Fruit fly (Drosophila melanogaster) whole organism, prepupa: Measurements from ENCODE around the gene Fst.

ENCODE experiments used
- Blimp-1 ChIP-seq: fragments of 200-800 bp; sonication (Bioruptor generic); optimal IDR thresholded peaks from 3 replicates; lab custom pipeline; 2017; ENCODE audit warnings: missing biosample characterization, missing genetic modification characterization, mild to moderate bottlenecking, moderate library complexity, missing genetic modification reagents
- CG10631 ChIP-seq: fragments of 200-800 bp; sonication (Bioruptor generic); optimal IDR thresholded peaks from 2 replicates; lab custom pipeline; 2016; ENCODE audit warnings: missing biosample characterization, missing genetic modification characterization
- CG11294 ChIP-seq: fragments of 200-800 bp; sonication (Bioruptor generic); IDR thresholded peaks from 2 replicates; pipeline ENCODE4 v1.3.6; 2022; ENCODE audit warnings: missing biosample characterization, missing genetic modification characterization
- CG11762 ChIP-seq: fragments of 200-800 bp; sonication (Bioruptor generic); optimal IDR thresholded peaks from 3 replicates; lab custom pipeline; 2016; ENCODE audit warnings: missing biosample characterization, missing genetic modification characterization; ENCODE audit not compliant: insufficient read depth
- CG11902 ChIP-seq: fragments of 200-800 bp; sonication (Bioruptor generic); optimal IDR thresholded peaks from 3 replicates; lab custom pipeline; 2016; ENCODE audit warnings: missing biosample characterization, missing genetic modification characterization
- CG15336 ChIP-seq: fragments of 200-800 bp; sonication (Bioruptor generic); IDR thresholded peaks from 2 replicates; pipeline ENCODE4 v1.3.6; 2022; ENCODE audit warnings: missing biosample characterization, missing genetic modification characterization
- CG1621 ChIP-seq: fragments of 200-800 bp; sonication (Bioruptor generic); optimal IDR thresholded peaks from 3 replicates; lab custom pipeline; 2018; ENCODE audit warnings: missing biosample characterization, mild to moderate bottlenecking, missing genetic modification characterization
- CG16779 ChIP-seq: fragments of 200-800 bp; sonication (Bioruptor generic); optimal IDR thresholded peaks from 3 replicates; lab custom pipeline; 2017; ENCODE audit warnings: missing biosample characterization, mild to moderate bottlenecking, missing genetic modification characterization
- CG32006 ChIP-seq: fragments of 200-800 bp; sonication (Bioruptor generic); optimal IDR thresholded peaks from 3 replicates; lab custom pipeline; 2017; ENCODE audit warnings: missing biosample characterization, mild to moderate bottlenecking, missing genetic modification characterization
- CG34406 ChIP-seq: fragments of 200-800 bp; sonication (Bioruptor generic); optimal IDR thresholded peaks from 3 replicates; lab custom pipeline; 2016; ENCODE audit warnings: missing biosample characterization, missing genetic modification characterization
- CG3919 ChIP-seq: fragments of 200-800 bp; sonication (Bioruptor generic); optimal IDR thresholded peaks from 3 replicates; lab custom pipeline; 2016; ENCODE audit warnings: missing biosample characterization, missing genetic modification characterization
- CG6163 ChIP-seq: fragments of 200-800 bp; sonication (Bioruptor generic); IDR thresholded peaks from 3 replicates; pipeline ENCODE4 v1.3.6; 2022; ENCODE audit warnings: missing biosample characterization, missing genetic modification characterization
- CG6276 ChIP-seq: fragments of 200-800 bp; sonication (Bioruptor generic); optimal IDR thresholded peaks from 2 replicates; lab custom pipeline; 2017; ENCODE audit warnings: missing biosample characterization, mild to moderate bottlenecking, missing genetic modification characterization
- CG6792 ChIP-seq: fragments of 200-800 bp; sonication (Bioruptor generic); optimal IDR thresholded peaks from 3 replicates; lab custom pipeline; 2016; ENCODE audit warnings: missing biosample characterization, missing genetic modification characterization
- CG6808 ChIP-seq: fragments of 200-800 bp; sonication (Bioruptor generic); optimal IDR thresholded peaks from 3 replicates; lab custom pipeline; 2017; ENCODE audit warnings: missing biosample characterization, missing genetic modification characterization, mild to moderate bottlenecking, moderate library complexity, missing genetic modification reagents
- CG6854 ChIP-seq: fragments of 200-800 bp; sonication (Bioruptor generic); optimal IDR thresholded peaks from 2 replicates; lab custom pipeline; 2017; ENCODE audit warnings: missing biosample characterization, mild to moderate bottlenecking, missing genetic modification characterization
- CG7368 ChIP-seq: fragments of 200-800 bp; sonication (Bioruptor generic); optimal IDR thresholded peaks from 3 replicates; lab custom pipeline; 2016; ENCODE audit warnings: missing biosample characterization, missing genetic modification characterization
- CG8119 ChIP-seq: fragments of 200-800 bp; sonication (Bioruptor generic); IDR thresholded peaks from 3 replicates; pipeline ENCODE4 v1.3.6; 2022; ENCODE audit warnings: missing biosample characterization, missing genetic modification characterization
- CG8632 ChIP-seq: fragments of 200-800 bp; sonication (Bioruptor generic); optimal IDR thresholded peaks from 3 replicates; lab custom pipeline; 2016; ENCODE audit warnings: missing biosample characterization, missing genetic modification characterization
- CG9139 ChIP-seq: fragments of 200-800 bp; sonication (Bioruptor generic); optimal IDR thresholded peaks from 3 replicates; lab custom pipeline; 2017; ENCODE audit warnings: missing biosample characterization, mild to moderate bottlenecking, missing genetic modification characterization
- Eip78C ChIP-seq: fragments of 200-800 bp; sonication (Bioruptor generic); peaks from one replicate; lab custom pipeline; 2016; ENCODE audit warnings: missing biosample characterization, missing genetic modification characterization
- Eip93F ChIP-seq: fragments of 200-800 bp; sonication (Bioruptor generic); optimal IDR thresholded peaks from 2 replicates; lab custom pipeline; 2016; ENCODE audit warnings: missing biosample characterization, mild to moderate bottlenecking, missing genetic modification characterization
- Ets96B ChIP-seq: fragments of 200-800 bp; optimal IDR thresholded peaks from 2 replicates; lab custom pipeline; 2019; ENCODE audit warnings: missing biosample characterization, mild to moderate bottlenecking, missing genetic modification characterization, moderate library complexity
- Gug ChIP-seq: fragments of 200-800 bp; sonication (Bioruptor generic); IDR thresholded peaks from 2 replicates; pipeline ENCODE4 v1.3.6; 2022; ENCODE audit warnings: missing biosample characterization, missing genetic modification characterization
- Hr38 ChIP-seq: sonication (Bioruptor generic); optimal IDR thresholded peaks from 2 replicates; lab custom pipeline; 2016; ENCODE audit warnings: missing biosample characterization, missing genetic modification characterization
- Hr39 ChIP-seq: fragments of 200-800 bp; sonication (Bioruptor generic); optimal IDR thresholded peaks from 2 replicates; lab custom pipeline; 2016; ENCODE audit warnings: missing biosample characterization, missing genetic modification characterization
- Hr4 ChIP-seq: fragments of 200-800 bp; sonication (Bioruptor generic); optimal IDR thresholded peaks from 3 replicates; lab custom pipeline; 2016; ENCODE audit warnings: missing biosample characterization, missing genetic modification characterization
- Smox ChIP-seq: fragments of 200-800 bp; sonication (Bioruptor generic); optimal IDR thresholded peaks from 3 replicates; lab custom pipeline; 2016; ENCODE audit warnings: missing biosample characterization, missing genetic modification characterization
- Sox102F ChIP-seq: fragments of 200-800 bp; sonication (Bioruptor generic); optimal IDR thresholded peaks from 2 replicates; lab custom pipeline; 2016; ENCODE audit warnings: missing biosample characterization, mild to moderate bottlenecking, missing genetic modification characterization
- Sox14 ChIP-seq: fragments of 200-800 bp; sonication (Bioruptor generic); optimal IDR thresholded peaks from 3 replicates; lab custom pipeline; 2016; ENCODE audit warnings: missing biosample characterization, missing genetic modification characterization
- Sox15 ChIP-seq: fragments of 200-800 bp; sonication (Bioruptor generic); optimal IDR thresholded peaks from 3 replicates; lab custom pipeline; 2016; ENCODE audit warnings: missing biosample characterization, missing genetic modification characterization
- acj6 ChIP-seq: fragments of 200-800 bp; sonication (Bioruptor generic); optimal IDR thresholded peaks from 3 replicates; lab custom pipeline; 2016; ENCODE audit warnings: missing biosample characterization, missing genetic modification characterization
- cyc ChIP-seq: fragments of 200-800 bp; sonication (Bioruptor generic); optimal IDR thresholded peaks from 3 replicates; lab custom pipeline; 2016; ENCODE audit warnings: missing biosample characterization, missing genetic modification characterization
- dac ChIP-seq: fragments of 200-800 bp; sonication (Bioruptor generic); optimal IDR thresholded peaks from 2 replicates; lab custom pipeline; 2017; ENCODE audit warnings: missing biosample characterization, mild to moderate bottlenecking, missing genetic modification characterization
- dsx ChIP-seq: fragments of 200-800 bp; optimal IDR thresholded peaks from 3 replicates; lab custom pipeline; 2019; ENCODE audit warnings: missing biosample characterization, mild to moderate bottlenecking, missing genetic modification characterization, moderate library complexity; ENCODE audit not compliant: poor library complexity, severe bottlenecking
- eg ChIP-seq: fragments of 200-800 bp; sonication (Bioruptor generic); IDR thresholded peaks from 3 replicates; pipeline ENCODE4 v1.3.6; 2022; ENCODE audit warnings: missing biosample characterization, missing genetic modification characterization
- esn ChIP-seq: fragments of 200-800 bp; sonication (Bioruptor generic); optimal IDR thresholded peaks from 2 replicates; lab custom pipeline; 2016; ENCODE audit warnings: missing biosample characterization, mild to moderate bottlenecking, missing genetic modification characterization, moderate library complexity
- fd59A ChIP-seq: fragments of 200-800 bp; sonication (Bioruptor generic); optimal IDR thresholded peaks from 2 replicates; lab custom pipeline; 2017; ENCODE audit warnings: missing biosample characterization, mild to moderate bottlenecking, missing genetic modification characterization, missing genetic modification reagents
- fd85E ChIP-seq: fragments of 200-800 bp; sonication (Bioruptor generic); optimal IDR thresholded peaks from 3 replicates; lab custom pipeline; 2016; ENCODE audit warnings: missing biosample characterization, missing genetic modification characterization
- fkh ChIP-seq: fragments of 200-800 bp; sonication (Bioruptor generic); optimal IDR thresholded peaks from 3 replicates; lab custom pipeline; 2017; ENCODE audit warnings: missing biosample characterization, mild to moderate bottlenecking, missing genetic modification characterization, moderate library complexity
- net ChIP-seq: fragments of 200-800 bp; sonication (Bioruptor generic); optimal IDR thresholded peaks from 3 replicates; lab custom pipeline; 2016; ENCODE audit warnings: missing biosample characterization, missing genetic modification characterization
- pdm3 ChIP-seq: fragments of 200-800 bp; sonication (Bioruptor generic); optimal IDR thresholded peaks from 3 replicates; lab custom pipeline; 2016; ENCODE audit warnings: missing biosample characterization, missing genetic modification characterization
- salr ChIP-seq, 2 experiments: fragments of 200-800 bp; sonication (Bioruptor generic); optimal IDR thresholded peaks; 3 replicates each; lab custom pipeline; 2016 to 2018; ENCODE audit warnings: missing biosample characterization in 2 of 2, missing genetic modification characterization in 2 of 2, mild to moderate bottlenecking in 1 of 2
- spab ChIP-seq: fragments of 200-800 bp; sonication (Bioruptor generic); optimal IDR thresholded peaks from 2 replicates; lab custom pipeline; 2017; ENCODE audit warnings: missing biosample characterization, mild to moderate bottlenecking, missing genetic modification characterization, missing genetic modification reagents
- svp ChIP-seq: fragments of 200-800 bp; sonication (Bioruptor generic); peaks from one replicate; lab custom pipeline; 2016; ENCODE audit warnings: missing biosample characterization, missing genetic modification characterization
- topi ChIP-seq: fragments of 200-800 bp; sonication (Bioruptor generic); optimal IDR thresholded peaks from 3 replicates; lab custom pipeline; 2016; ENCODE audit warnings: missing biosample characterization, missing genetic modification characterization
- vri ChIP-seq: fragments of 200-800 bp; sonication (Bioruptor generic); optimal IDR thresholded peaks from 3 replicates; lab custom pipeline; 2016; ENCODE audit warnings: missing biosample characterization, mild to moderate bottlenecking, missing genetic modification characterization

The Fst gene

dm6 chr3R:9618331-9618730, 27.6 kb downstream of the Fst start (continued):
- peak; percentile 85 for TF ChIP-seq CG32006 (GFP tag; lab: Kevin White, UChicago)
- TF ChIP-seq fkh (GFP tag; lab: Kevin White, UChicago): peak; percentile 9
- peak; percentile 63 for TF ChIP-seq Sox14 (GFP tag; lab: Kevin White, UChicago)
- TF ChIP-seq spab: peak; percentile 21
- peak; percentile 89 for TF ChIP-seq Gug (GFP tag; lab: Robert Waterston, UW)
- TF ChIP-seq Hr38 (GFP tag; lab: Kevin White, UChicago): no peak
- no peak for TF ChIP-seq Smox (GFP tag; lab: Kevin White, UChicago)
- TF ChIP-seq CG11762 (GFP tag; lab: Kevin White, UChicago): peak; percentile 67
- TF ChIP-seq net (GFP tag; lab: Kevin White, UChicago): peak; percentile 72
- peak; percentile 9 for TF ChIP-seq Sox102F (GFP tag; lab: Kevin White, UChicago)
- TF ChIP-seq CG6792 (GFP tag; lab: Kevin White, UChicago): peak; percentile 41
- peak; percentile 13 for TF ChIP-seq Sox15 (GFP tag; lab: Kevin White, UChicago)
- TF ChIP-seq Ets96B (tag; lab: Kevin White, UChicago): peak; percentile 25
- peak; percentile 90 for TF ChIP-seq CG11294 (GFP tag; lab: Robert Waterston, UW)
- TF ChIP-seq topi (GFP tag; lab: Kevin White, UChicago): peak; percentile 46
- TF ChIP-seq pdm3 (GFP tag; lab: Kevin White, UChicago): peak; percentile 66
- TF ChIP-seq salr (GFP tag; optimal IDR thresholded peaks at IDR 0.05; lab: Kevin White, UChicago): peak in 1 of 2 experiments; percentile 49
- peak; percentile 78 for TF ChIP-seq Hr4 (GFP tag; lab: Kevin White, UChicago)
- peak; percentile 41 for TF ChIP-seq CG34406 (GFP tag; lab: Kevin White, UChicago)
- peak; percentile 67 for TF ChIP-seq dac (GFP tag; lab: Kevin White, UChicago)
- TF ChIP-seq CG7368 (GFP tag; lab: Kevin White, UChicago): peak; percentile 43
- no peak for TF ChIP-seq fd85E (GFP tag; lab: Kevin White, UChicago)
- peak; percentile 87 for TF ChIP-seq CG8119
- TF ChIP-seq Blimp-1 (GFP tag; lab: Kevin White, UChicago): no peak
- peak; percentile 34 for TF ChIP-seq CG16779 (tag; lab: Kevin White, UChicago)
- TF ChIP-seq CG15336 (GFP tag; lab: Robert Waterston, UW): peak; percentile 90
- TF ChIP-seq fd59A (GFP tag; lab: Kevin White, UChicago): peak; percentile 18
- peak; percentile 66 for TF ChIP-seq cyc (GFP tag; lab: Kevin White, UChicago)
- no peak for TF ChIP-seq Eip93F (GFP tag; lab: Kevin White, UChicago)
- TF ChIP-seq svp (GFP tag; lab: Kevin White, UChicago): peak; percentile 54
- peak; percentile 1 for TF ChIP-seq CG9139 (GFP tag; lab: Kevin White, UChicago)
- TF ChIP-seq CG6854 (GFP tag; lab: Kevin White, UChicago): no peak
- TF ChIP-seq CG1621 (tag; lab: Kevin White, UChicago): no peak
- TF ChIP-seq CG6163 (GFP tag; lab: Robert Waterston, UW): peak; percentile 93
- TF ChIP-seq CG3919 (GFP tag; lab: Kevin White, UChicago): peak; percentile 84
- TF ChIP-seq CG11902 (GFP tag; lab: Kevin White, UChicago): peak; percentile 62

dm6 chr3R:9613124-9613523, 32.8 kb downstream of the Fst start:
- peak; percentile 94 for TF ChIP-seq CG15336 (GFP tag; lab: Robert Waterston, UW)
- peak; percentile 91 for TF ChIP-seq Sox102F (GFP tag; lab: Kevin White, UChicago)
- no peak for TF ChIP-seq fd59A (GFP tag; lab: Kevin White, UChicago)
- TF ChIP-seq Gug (GFP tag; lab: Robert Waterston, UW): peak; percentile 87
- peak; percentile 41 for TF ChIP-seq Ets96B (tag; lab: Kevin White, UChicago)
- TF ChIP-seq fkh (GFP tag; lab: Kevin White, UChicago): no peak
- TF ChIP-seq Hr4 (GFP tag; lab: Kevin White, UChicago): peak; percentile 91
- TF ChIP-seq vri (GFP tag; lab: Kevin White, UChicago): peak; percentile 76
- TF ChIP-seq Eip78C (GFP tag; lab: Kevin White, UChicago): peak; percentile 96
- peak; percentile 92 for TF ChIP-seq esn (GFP tag; lab: Kevin White, UChicago)
- TF ChIP-seq CG7368 (GFP tag; lab: Kevin White, UChicago): peak; percentile 74
- TF ChIP-seq Hr39 (GFP tag; lab: Kevin White, UChicago): peak; percentile 90
- TF ChIP-seq CG11902 (GFP tag; lab: Kevin White, UChicago): peak; percentile 77
- peak; percentile 81 for TF ChIP-seq CG11762 (GFP tag; lab: Kevin White, UChicago)
- peak; percentile 79 for TF ChIP-seq CG6792 (GFP tag; lab: Kevin White, UChicago)
- TF ChIP-seq eg (GFP tag; lab: Robert Waterston, UW): peak; percentile 96
- peak; percentile 93 for TF ChIP-seq CG8119
- TF ChIP-seq CG16779 (tag; lab: Kevin White, UChicago): peak; percentile 68
- peak; percentile 90 for TF ChIP-seq topi (GFP tag; lab: Kevin White, UChicago)
- peak; percentile 20 for TF ChIP-seq CG6808 (GFP tag; lab: Kevin White, UChicago)
- peak; percentile 74 for TF ChIP-seq CG8632
- TF ChIP-seq CG10631 (GFP tag; lab: Kevin White, UChicago): peak; percentile 76
- peak; percentile 90 for TF ChIP-seq CG6276 (GFP tag; lab: Kevin White, UChicago)
- TF ChIP-seq dsx (GFP tag; lab: Kevin White, UChicago): peak; percentile 3
- TF ChIP-seq spab: peak; percentile 32
- peak; percentile 84 for TF ChIP-seq acj6 (GFP tag; lab: Kevin White, UChicago)
- TF ChIP-seq Hr38 (GFP tag; lab: Kevin White, UChicago): no peak
- peak; percentile 89 for TF ChIP-seq cyc (GFP tag; lab: Kevin White, UChicago)
